Worm (Caenorhabditis elegans): ENCODE measurements around the gene spsb-1.

DNA sequence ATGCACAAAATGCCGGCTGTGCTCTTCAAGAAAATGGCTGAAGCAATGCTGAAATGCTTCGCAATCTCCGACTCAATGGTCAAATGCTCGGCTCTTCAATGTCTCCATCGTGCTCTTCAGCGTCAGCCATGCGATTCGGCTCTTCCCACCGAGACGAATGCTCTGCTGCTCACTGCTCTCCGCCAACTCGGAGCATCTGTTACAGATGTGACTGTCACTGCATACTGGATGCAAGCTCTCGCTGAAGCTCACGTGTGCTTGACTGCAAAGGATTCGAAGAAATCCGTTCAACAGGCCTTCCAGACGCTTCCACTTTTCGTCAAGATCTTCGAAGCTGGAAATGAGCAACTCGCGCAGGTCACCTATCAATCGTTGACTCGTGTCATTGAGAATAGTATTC lies 40.6 kb downstream of the spsb-1 start:
- TF ChIP-seq unc-62 (GFP tag; optimal IDR thresholded peaks at IDR 0.05) (no peak), mab-9 (GFP tag; IDR thresholded peaks at IDR 0.05) (no peak), blmp-1 (tag; optimal IDR thresholded peaks at IDR 0.05) (no peak), ztf-11 (tag; optimal IDR thresholded peaks at IDR 0.05) (no peak), swsn-7 (tag; optimal IDR thresholded peaks at IDR 0.05) (no peak), nhr-90 (tag; optimal IDR thresholded peaks at IDR 0.05; ENCODE audit: poor library complexity) (no peak), sptf-1 (tag; optimal IDR thresholded peaks at IDR 0.05) (no peak)

All from whole organism, L1 larva.